Worm (Caenorhabditis elegans): ENCODE results near the gene F22B5.6.

Gene F22B5.6

DNA sequence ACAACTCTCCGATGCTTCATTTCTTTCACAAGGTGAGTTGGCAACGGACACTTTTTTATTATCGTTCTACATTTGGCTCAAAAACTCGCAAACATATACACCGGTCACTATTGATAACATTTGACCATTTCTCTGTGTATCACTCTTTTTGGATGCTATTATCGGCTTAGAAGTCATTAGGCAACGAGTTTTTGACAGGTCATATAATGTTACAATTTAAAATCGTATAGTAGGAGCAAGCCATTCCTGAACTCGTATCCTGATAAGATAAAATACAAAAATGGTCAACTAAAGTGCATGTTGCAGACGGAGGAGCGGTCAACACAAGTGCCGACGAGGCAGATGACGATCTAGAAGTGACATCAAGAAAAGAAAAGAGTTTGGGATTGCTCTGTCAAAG is 43.1 kb downstream of the F22B5.6 start:
- no peak for TF ChIP-seq lin-13 (GFP tag; optimal IDR thresholded peaks at IDR 0.05)
- TF ChIP-seq fos-1 (tag; optimal IDR thresholded peaks at IDR 0.05) = peak; percentile 20
- no peak for TF ChIP-seq elt-1 (tag; optimal IDR thresholded peaks at IDR 0.05)
- no peak for TF ChIP-seq Y55F3AM.14 (GFP tag; optimal IDR thresholded peaks at IDR 0.05)

DNA sequence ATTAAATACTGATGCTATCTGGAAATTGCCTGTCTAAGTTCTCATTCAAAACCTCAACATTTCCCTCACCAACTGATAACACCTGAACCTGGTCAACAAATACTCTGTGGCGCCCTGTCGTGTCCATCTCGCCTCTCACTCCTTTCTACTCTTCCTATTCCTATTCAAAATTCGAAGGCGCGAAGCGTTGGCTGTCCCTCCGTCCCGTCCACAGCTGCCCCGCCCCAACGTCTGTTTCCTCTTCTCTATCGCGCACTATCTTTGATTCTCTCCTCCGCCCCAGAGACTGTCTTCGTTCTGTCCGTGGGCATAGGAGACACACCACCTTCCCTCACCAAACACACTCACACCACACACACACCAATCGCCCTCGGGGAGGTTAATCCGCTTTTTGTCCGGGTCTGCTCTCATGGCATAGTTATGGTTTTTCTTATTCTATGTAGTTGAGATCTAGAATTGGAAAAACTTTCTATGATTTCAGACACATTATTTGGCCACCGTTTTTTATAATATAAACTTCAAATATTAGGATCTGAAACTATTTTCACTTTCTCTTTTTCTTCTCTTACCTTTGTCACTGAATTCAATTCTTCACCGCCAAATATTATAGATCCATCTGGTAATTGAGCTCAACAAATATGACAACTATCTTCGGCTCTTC is 43.8 kb downstream of the F22B5.6 start, which contains the start of gene efl-3:
TSS of gene efl-3 (plus strand) at position 611 of the 661 bp plus-strand sequence.
- peak; percentile 51 for TF ChIP-seq fos-1 (tag; optimal IDR thresholded peaks at IDR 0.05)
- peak; percentile 7 for TF ChIP-seq ceh-16 (tag; optimal IDR thresholded peaks at IDR 0.05)
- TF ChIP-seq sma-9 (GFP tag; optimal IDR thresholded peaks at IDR 0.05) = peak; percentile 30
- no peak for TF ChIP-seq sma-9 (tag; optimal IDR thresholded peaks at IDR 0.05)
- TF ChIP-seq F13H6.1 (tag; optimal IDR thresholded peaks at IDR 0.05) = no peak

DNA sequence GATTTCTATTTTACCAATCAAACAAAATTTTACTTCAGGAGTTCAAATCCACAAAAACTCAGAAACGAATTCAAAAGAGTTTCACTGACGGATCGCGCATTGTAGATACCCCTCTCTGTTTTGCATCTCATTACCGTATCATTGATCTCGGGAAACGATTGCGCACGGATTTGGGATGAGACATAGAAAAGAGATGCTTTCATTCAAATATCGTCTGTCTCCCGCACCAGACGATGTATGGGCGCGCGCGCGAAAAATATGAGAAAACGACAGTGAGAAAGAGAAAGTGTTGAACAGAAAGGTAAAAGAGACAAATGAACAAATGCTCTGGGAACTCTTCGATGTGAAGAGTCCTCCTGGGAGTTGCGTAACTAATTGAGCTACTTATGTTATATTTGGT is 45.0 kb downstream of the F22B5.6 start:
- TF ChIP-seq sem-4 (tag; optimal IDR thresholded peaks at IDR 0.05) = no peak
- TF ChIP-seq nhr-11 (tag; optimal IDR thresholded peaks at IDR 0.05) = no peak
- TF ChIP-seq ztf-1 (GFP tag; conservative IDR thresholded peaks at IDR 0.05) = no peak
- no peak for TF ChIP-seq snpc-4 (tag; optimal IDR thresholded peaks at IDR 0.05)
- no peak for TF ChIP-seq ZK546.5 (tag; optimal IDR thresholded peaks at IDR 0.05)
- TF ChIP-seq unc-39 (tag; optimal IDR thresholded peaks at IDR 0.05) = no peak
- TF ChIP-seq ztf-4 (tag; optimal IDR thresholded peaks at IDR 0.05) = no peak
- TF ChIP-seq peb-1 (tag; optimal IDR thresholded peaks at IDR 0.05) = no peak
- no peak for TF ChIP-seq elt-1 (tag; optimal IDR thresholded peaks at IDR 0.05)
- no peak for TF ChIP-seq ztf-11 (tag; optimal IDR thresholded peaks at IDR 0.05)

DNA sequence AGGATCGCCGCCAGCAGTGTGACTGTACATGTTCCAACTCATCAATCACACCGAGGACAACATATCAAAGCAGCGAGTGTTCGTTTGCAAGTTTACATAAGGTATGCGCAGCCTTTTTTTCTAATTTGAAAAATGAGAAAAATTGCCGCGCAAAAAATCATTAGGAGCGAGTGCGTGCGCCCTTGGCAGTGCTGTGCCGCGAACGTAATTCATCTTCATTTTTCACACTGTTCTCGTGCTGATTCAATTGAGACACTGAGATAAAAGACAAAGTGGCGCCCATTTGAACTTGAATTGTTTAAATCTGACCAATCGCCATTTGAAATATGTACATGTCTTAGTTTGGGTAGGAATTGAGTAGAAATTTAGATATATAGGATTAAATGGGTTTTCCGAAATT is 46.5 kb downstream of the F22B5.6 start:
- TF ChIP-seq unc-39 (tag; optimal IDR thresholded peaks at IDR 0.05) = no peak
- TF ChIP-seq sem-4 (tag; optimal IDR thresholded peaks at IDR 0.05) = peak; percentile 28

DNA sequence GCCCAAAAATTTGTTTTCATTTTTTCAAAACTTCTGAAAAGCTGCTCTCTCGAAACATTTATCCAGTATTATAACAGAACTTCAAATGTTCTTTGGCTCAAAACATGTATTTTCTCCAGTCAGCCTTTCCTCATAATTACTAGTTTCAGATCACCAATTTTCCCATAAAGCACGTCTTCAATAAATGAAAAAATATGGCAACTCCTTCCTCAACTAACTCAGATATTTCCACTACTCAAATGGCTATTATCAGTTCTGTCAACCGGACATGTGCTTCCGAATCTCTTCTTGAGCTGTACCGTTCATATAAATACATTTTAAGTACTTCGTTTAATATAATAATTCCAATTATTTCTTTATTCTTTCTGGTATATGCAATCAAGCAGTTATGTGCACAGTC is 48.5 kb downstream of the F22B5.6 start, which contains the start of gene sra-13:
TSS of gene sra-13 (plus strand) at position 195 of the 400 bp plus-strand sequence.
- TF ChIP-seq nhr-10 (tag; optimal IDR thresholded peaks at IDR 0.05) (no peak), nhr-6 (tag; optimal IDR thresholded peaks at IDR 0.05) (no peak), elt-1 (tag; optimal IDR thresholded peaks at IDR 0.05) (no peak), gmeb-1 (tag; optimal IDR thresholded peaks at IDR 0.05) (no peak), sma-9 (GFP tag; optimal IDR thresholded peaks at IDR 0.05) (no peak), sma-9 (tag; optimal IDR thresholded peaks at IDR 0.05) (no peak), mab-5 (tag; optimal IDR thresholded peaks at IDR 0.05) (no peak), skn-1 (tag; optimal IDR thresholded peaks at IDR 0.05) (no peak), R02D3.7 (tag; optimal IDR thresholded peaks at IDR 0.05) (no peak), ama-1 (optimal IDR thresholded peaks at IDR 0.05) (no peak), ztf-4 (tag; optimal IDR thresholded peaks at IDR 0.05) (no peak), dmd-4 (tag; optimal IDR thresholded peaks at IDR 0.05) (no peak), zag-1 (tag; optimal IDR thresholded peaks at IDR 0.05) (no peak), fos-1 (tag; optimal IDR thresholded peaks at IDR 0.05) (no peak), peb-1 (tag; optimal IDR thresholded peaks at IDR 0.05) (no peak), ZK546.5 (tag; optimal IDR thresholded peaks at IDR 0.05) (no peak), unc-55 (GFP tag; optimal IDR thresholded peaks at IDR 0.05) (no peak), ceh-82 (tag; optimal IDR thresholded peaks at IDR 0.05) (no peak), unc-39 (tag; optimal IDR thresholded peaks at IDR 0.05) (no peak), ztf-11 (tag; optimal IDR thresholded peaks at IDR 0.05) (no peak)

DNA sequence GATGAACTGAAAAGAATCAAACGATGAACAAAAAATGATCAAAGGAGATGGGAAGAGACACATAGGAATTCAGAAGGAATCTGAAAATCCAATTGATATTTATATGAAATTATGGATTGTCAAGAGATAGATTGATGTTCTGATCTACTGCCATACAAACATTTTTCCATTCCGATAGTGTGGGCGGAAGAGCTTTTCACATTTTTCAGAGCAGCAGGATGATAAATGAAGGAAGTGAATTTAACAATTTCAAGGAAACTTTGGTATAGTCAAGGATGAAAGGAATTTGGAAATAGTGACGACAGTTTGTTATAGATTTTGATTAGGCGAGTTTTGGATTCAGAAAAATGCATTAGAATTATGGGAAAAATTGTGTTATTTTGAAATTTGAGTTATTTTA is 50.7 kb downstream of the F22B5.6 start, which contains the start of gene ubc-24:
TSS of gene ubc-24 (plus strand) at position 301 of the 400 bp plus-strand sequence.
- no peak for TF ChIP-seq peb-1 (tag; optimal IDR thresholded peaks at IDR 0.05)
- no peak for TF ChIP-seq R02D3.7 (tag; optimal IDR thresholded peaks at IDR 0.05)
- TF ChIP-seq nhr-10 (tag; optimal IDR thresholded peaks at IDR 0.05) = no peak
- no peak for TF ChIP-seq ceh-82 (tag; optimal IDR thresholded peaks at IDR 0.05)

DNA sequence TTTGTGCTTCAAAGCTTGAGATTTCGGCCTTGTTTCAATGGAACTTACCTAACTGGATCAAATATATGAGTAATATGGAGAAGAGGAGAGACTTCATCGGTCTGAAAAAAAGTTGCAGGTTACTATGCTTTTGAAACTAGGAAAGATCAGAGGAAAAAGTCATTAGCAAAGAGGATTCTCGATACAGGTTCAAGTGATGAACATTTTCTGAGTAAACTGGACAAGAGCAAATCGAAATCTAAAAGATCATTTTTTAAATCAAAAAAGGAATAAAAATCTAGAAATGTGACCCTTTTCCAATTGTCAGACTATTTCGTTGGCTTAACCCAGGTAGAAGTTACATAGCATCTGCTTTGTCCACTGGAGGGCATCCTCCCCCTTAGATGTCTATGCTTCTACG is 51.2 kb downstream of the F22B5.6 start, which contains the start of gene skpo-1:
TSS of gene skpo-1 (minus strand) at position 101 of the 400 bp plus-strand sequence.
- TF ChIP-seq sem-4 (tag; optimal IDR thresholded peaks at IDR 0.05) = no peak
- TF ChIP-seq mab-5 (tag; optimal IDR thresholded peaks at IDR 0.05) = no peak

Measured in whole organism, L2 larva.